Worm (Caenorhabditis elegans) whole organism, L4/young adult: ENCODE results near the gene F56F11.1.

Source experiments
- W03F9.2 ChIP-seq: fragments of 150-350 bp; optimal IDR thresholded peaks from 2 replicates; lab custom pipeline; 2014; ENCODE audit warnings: missing biosample characterization, missing genetic modification characterization
- him-1 ChIP-seq: sonication (generic microtip); optimal IDR thresholded peaks from 2 replicates; lab custom pipeline; 2016; ENCODE audit warnings: missing genotype, missing genetic modification reagents, missing genetic modification characterization, missing compliant biosample characterization

ce11 chrIII:2866597-2866996 is 24.9 kb upstream of the F56F11.1 start:
- TF ChIP-seq W03F9.2 (tag; lab: Kevin White, UChicago) (no peak), him-1 (tag; lab: Kevin White, UChicago) (no peak)
